Fruit fly (Drosophila melanogaster) whole organism, pupa: Measurements from ENCODE around the gene JMJD6.

Experiments
- CG10348 ChIP-seq: fragments of 200-800 bp; sonication (Bioruptor generic); IDR thresholded peaks from 2 replicates; pipeline ENCODE4 v1.3.6; 2022; ENCODE audit warnings: missing biosample characterization, missing genetic modification characterization
- CG12605 ChIP-seq: fragments of 200-800 bp; sonication (Bioruptor generic); IDR thresholded peaks from 2 replicates; pipeline ENCODE4 v1.3.6; 2022; ENCODE audit warnings: missing biosample characterization, missing genetic modification characterization
- CG13204 ChIP-seq: fragments of 200-800 bp; sonication (Bioruptor generic); optimal IDR thresholded peaks from 2 replicates; lab custom pipeline; 2018; ENCODE audit warnings: missing biosample characterization, mild to moderate bottlenecking, missing genetic modification characterization, moderate library complexity
- CG14655 ChIP-seq: fragments of 200-800 bp; sonication (Bioruptor generic); optimal IDR thresholded peaks from 3 replicates; lab custom pipeline; 2017; ENCODE audit warnings: mild to moderate bottlenecking, missing biosample characterization, missing genetic modification reagents, missing genetic modification characterization
- CG15710 ChIP-seq: fragments of 200-800 bp; sonication (Bioruptor generic); optimal IDR thresholded peaks from 2 replicates; lab custom pipeline; 2018; ENCODE audit warnings: missing biosample characterization, mild to moderate bottlenecking, missing genetic modification characterization, moderate library complexity
- CG17806 ChIP-seq: fragments of 200-800 bp; sonication (Bioruptor generic); optimal IDR thresholded peaks from 2 replicates; lab custom pipeline; 2018; ENCODE audit warnings: missing biosample characterization, mild to moderate bottlenecking, missing genetic modification characterization, moderate library complexity
- CG32121 ChIP-seq: fragments of 200-800 bp; sonication (Bioruptor generic); IDR thresholded peaks from 2 replicates; pipeline ENCODE4 v1.3.6; 2022; ENCODE audit warnings: missing biosample characterization, missing genetic modification characterization
- CG34367 ChIP-seq: fragments of 200-800 bp; sonication (Bioruptor generic); optimal IDR thresholded peaks from 2 replicates; lab custom pipeline; 2018; ENCODE audit warnings: missing biosample characterization, mild to moderate bottlenecking, missing genetic modification characterization
- CG4496 ChIP-seq: fragments of 200-800 bp; sonication (Bioruptor generic); IDR thresholded peaks from 3 replicates; pipeline ENCODE4 v1.3.6; 2022; ENCODE audit warnings: missing biosample characterization, missing genetic modification characterization
- CG8159 ChIP-seq: fragments of 200-800 bp; sonication (Bioruptor generic); optimal IDR thresholded peaks from 3 replicates; lab custom pipeline; 2018; ENCODE audit warnings: missing biosample characterization, mild to moderate bottlenecking, missing genetic modification characterization, moderate library complexity
- CG8301 ChIP-seq: fragments of 200-800 bp; sonication (Bioruptor generic); optimal IDR thresholded peaks from 2 replicates; lab custom pipeline; 2018; ENCODE audit warnings: missing biosample characterization, mild to moderate bottlenecking, missing genetic modification characterization
- CG9948 ChIP-seq: fragments of 200-800 bp; sonication (Bioruptor generic); optimal IDR thresholded peaks from 2 replicates; lab custom pipeline; 2018; ENCODE audit warnings: missing biosample characterization, mild to moderate bottlenecking, missing genetic modification characterization, moderate library complexity
- D1 ChIP-seq: fragments of 200-800 bp; sonication (Bioruptor generic); optimal IDR thresholded peaks from 2 replicates; lab custom pipeline; 2018; ENCODE audit warnings: missing biosample characterization, mild to moderate bottlenecking, missing genetic modification characterization, moderate library complexity
- EcR ChIP-seq: fragments of 200-800 bp; sonication (Bioruptor generic); optimal IDR thresholded peaks from 3 replicates; lab custom pipeline; 2019; ENCODE audit warnings: missing biosample characterization, missing genetic modification characterization, mild to moderate bottlenecking, moderate library complexity, missing genetic modification reagents
- Ets98B ChIP-seq: fragments of 200-800 bp; sonication (Bioruptor generic); IDR thresholded peaks from 2 replicates; pipeline ENCODE4 v1.3.6; 2022; ENCODE audit warnings: missing biosample characterization, missing genetic modification characterization
- Pif1A ChIP-seq: fragments of 200-800 bp; sonication (Bioruptor generic); optimal IDR thresholded peaks from 3 replicates; lab custom pipeline; 2016; ENCODE audit warnings: missing biosample characterization, missing genetic modification characterization
- Pif1B ChIP-seq: fragments of 200-800 bp; sonication (Bioruptor generic); optimal IDR thresholded peaks from 3 replicates; lab custom pipeline; 2016; ENCODE audit warnings: missing biosample characterization, missing genetic modification characterization
- Snoo ChIP-seq: fragments of 200-800 bp; sonication (Bioruptor generic); optimal IDR thresholded peaks from 3 replicates; lab custom pipeline; 2017; ENCODE audit warnings: missing biosample characterization, mild to moderate bottlenecking, missing genetic modification characterization, inconsistent platforms
- fd96Ca ChIP-seq: fragments of 200-800 bp; sonication (Bioruptor generic); IDR thresholded peaks from 3 replicates; pipeline ENCODE4 v1.3.6; 2022; ENCODE audit warnings: missing biosample characterization, missing genetic modification characterization
- gl ChIP-seq: fragments of 200-800 bp; sonication (Bioruptor generic); optimal IDR thresholded peaks from 2 replicates; lab custom pipeline; 2018; ENCODE audit warnings: missing biosample characterization, mild to moderate bottlenecking, missing genetic modification characterization
- rn ChIP-seq: fragments of 200-800 bp; sonication (Bioruptor generic); IDR thresholded peaks from 2 replicates; pipeline ENCODE4 v1.3.6; 2022; ENCODE audit warnings: missing biosample characterization, missing genetic modification characterization

The JMJD6 gene

DNA sequence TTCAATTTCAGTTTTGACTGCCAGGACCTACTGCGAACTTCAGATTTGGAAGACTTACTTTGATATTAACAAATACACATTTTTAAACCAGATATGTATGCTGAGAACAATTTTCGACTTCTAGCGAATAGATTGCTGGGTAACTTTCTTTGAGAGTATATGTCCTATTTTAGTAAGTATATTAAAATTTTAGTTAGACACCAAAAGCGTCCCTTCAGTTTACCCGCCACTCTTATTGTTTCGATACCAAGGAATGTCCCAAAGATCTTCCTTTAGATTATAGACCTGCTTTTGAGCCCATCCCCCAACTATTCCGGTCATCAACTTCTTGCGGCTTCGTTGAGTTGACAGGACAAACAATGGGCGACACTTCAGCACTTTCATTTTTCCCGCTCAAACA lies 22.0 kb downstream of the JMJD6 start, which contains the start of gene CG5388:
Gene CG5388 (minus strand): TSS at position 101 of the 400 bp plus-strand sequence.
- TF ChIP-seq CG10348 (GFP tag; lab: Robert Waterston, UW) (no peak), CG32121 (GFP tag; lab: Robert Waterston, UW) (no peak), CG8301 (tag; lab: Kevin White, UChicago) (no peak), CG4496 (GFP tag; lab: Robert Waterston, UW) (no peak), CG9948 (tag; lab: Kevin White, UChicago) (no peak), D1 (tag; lab: Kevin White, UChicago) (no peak), CG14655 (GFP tag; lab: Kevin White, UChicago) (no peak), rn (no peak), fd96Ca (GFP tag; lab: Robert Waterston, UW) (no peak), CG34367 (tag; lab: Kevin White, UChicago) (no peak), CG13204 (GFP tag; lab: Kevin White, UChicago) (no peak), EcR (no peak), CG12605 (GFP tag; lab: Robert Waterston, UW) (no peak), CG17806 (tag; lab: Kevin White, UChicago) (no peak), Pif1B (GFP tag; lab: Kevin White, UChicago) (no peak), gl (tag; lab: Kevin White, UChicago) (no peak), Pif1A (no peak), Ets98B (GFP tag; lab: Robert Waterston, UW) (no peak)

DNA sequence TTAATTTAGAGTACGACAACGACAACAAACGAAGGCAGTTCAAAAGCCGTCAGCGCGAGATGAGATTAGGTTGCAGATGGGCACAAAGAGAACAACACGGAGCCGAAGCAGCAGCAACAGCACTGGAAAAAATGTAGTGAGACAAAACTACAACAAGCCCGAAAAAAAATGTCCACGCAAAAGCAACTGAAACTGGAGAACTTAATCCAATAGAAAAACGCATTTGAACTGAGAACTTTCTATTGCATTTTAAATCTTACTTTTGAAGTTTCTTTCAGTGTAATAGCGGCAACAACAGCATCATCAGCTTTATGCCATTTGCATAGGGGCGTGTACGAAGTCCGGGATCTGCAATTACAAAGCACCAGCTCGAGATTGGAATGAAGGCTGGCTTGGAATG lies 22.7 kb downstream of the JMJD6 start:
- peak; percentile 57; the same call in 1 of the 2 replicates for TF ChIP-seq Ets98B (GFP tag; lab: Robert Waterston, UW)
- no peak for TF ChIP-seq EcR
- TF ChIP-seq Pif1B (GFP tag; lab: Kevin White, UChicago), result peak; percentile 53
- no peak; the same call in 1 of the 2 replicates for TF ChIP-seq CG32121 (GFP tag; lab: Robert Waterston, UW)
- peak; percentile 49 for TF ChIP-seq CG34367 (tag; lab: Kevin White, UChicago)
- TF ChIP-seq D1 (tag; lab: Kevin White, UChicago), result no peak
- TF ChIP-seq CG12605 (GFP tag; lab: Robert Waterston, UW), result no peak
- peak; percentile 55 for TF ChIP-seq CG13204 (GFP tag; lab: Kevin White, UChicago)
- peak; percentile 71; the same call in 2 of the 3 replicates for TF ChIP-seq fd96Ca (GFP tag; lab: Robert Waterston, UW)
- peak; percentile 58 for TF ChIP-seq CG8301 (tag; lab: Kevin White, UChicago)
- peak; percentile 42; the same call in 1 of the 2 replicates for TF ChIP-seq rn
- TF ChIP-seq CG17806 (tag; lab: Kevin White, UChicago), result peak; percentile 70
- peak; percentile 64 for TF ChIP-seq Snoo (tag; lab: Kevin White, UChicago)
- peak; percentile 77 for TF ChIP-seq CG8159 (tag; lab: Kevin White, UChicago)
- peak; percentile 71 for TF ChIP-seq Pif1A
- TF ChIP-seq CG14655 (GFP tag; lab: Kevin White, UChicago), result peak; percentile 69
- peak; percentile 76 for TF ChIP-seq CG15710 (tag; lab: Kevin White, UChicago)
- peak; percentile 76; the same call in 2 of the 3 replicates for TF ChIP-seq CG4496 (GFP tag; lab: Robert Waterston, UW)
- TF ChIP-seq CG10348 (GFP tag; lab: Robert Waterston, UW), result no peak
- peak; percentile 49 for TF ChIP-seq gl (tag; lab: Kevin White, UChicago)
- TF ChIP-seq CG9948 (tag; lab: Kevin White, UChicago), result peak; percentile 61
- TF ChIP-seq, all 21 proteins: peak for 16

DNA sequence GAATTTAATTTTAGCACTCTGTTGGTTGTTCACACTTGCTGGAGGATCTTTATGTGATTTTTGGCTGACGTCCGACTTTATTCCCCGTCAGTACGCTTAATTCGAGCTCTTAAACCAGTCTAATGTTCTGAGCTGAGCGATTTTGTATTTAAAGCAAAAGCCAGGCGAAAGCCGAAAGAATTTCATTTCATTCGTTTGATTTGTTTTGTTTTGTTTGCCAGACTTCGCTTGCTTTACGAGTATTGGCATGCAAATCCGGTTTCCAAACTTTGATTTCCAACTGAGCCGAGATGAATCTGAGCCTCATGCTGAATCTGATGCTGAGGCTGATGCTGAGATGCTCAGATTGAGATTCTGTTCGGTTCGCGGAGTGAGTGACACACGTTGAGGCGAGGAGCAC lies 28.1 kb downstream of the JMJD6 start, which contains the start of gene CG5391:
Gene CG5391 (minus strand): TSS at position 101 of the 400 bp plus-strand sequence.
- TF ChIP-seq CG8301 (tag; lab: Kevin White, UChicago) (no peak), CG10348 (GFP tag; lab: Robert Waterston, UW) (no peak), CG13204 (GFP tag; lab: Kevin White, UChicago) (no peak), fd96Ca (GFP tag; lab: Robert Waterston, UW) (no peak), CG17806 (tag; lab: Kevin White, UChicago) (no peak), CG34367 (tag; lab: Kevin White, UChicago) (no peak), CG4496 (GFP tag; lab: Robert Waterston, UW) (no peak), CG8159 (tag; lab: Kevin White, UChicago) (no peak), gl (tag; lab: Kevin White, UChicago) (no peak), CG9948 (tag; lab: Kevin White, UChicago) (no peak), Pif1B (GFP tag; lab: Kevin White, UChicago) (no peak), Pif1A (no peak), CG14655 (GFP tag; lab: Kevin White, UChicago) (no peak), CG12605 (GFP tag; lab: Robert Waterston, UW) (no peak), D1 (tag; lab: Kevin White, UChicago) (no peak), CG32121 (GFP tag; lab: Robert Waterston, UW) (no peak), EcR (no peak)
- TF ChIP-seq, all 21 proteins: peak for 0

- TF ChIP-seq CG8159 (tag; lab: Kevin White, UChicago) (no peak), CG9948 (tag; lab: Kevin White, UChicago) (no peak), Ets98B (GFP tag; lab: Robert Waterston, UW) (no peak), gl (tag; lab: Kevin White, UChicago) (no peak), CG4496 (GFP tag; lab: Robert Waterston, UW) (no peak), CG34367 (tag; lab: Kevin White, UChicago) (no peak), Pif1A (no peak), fd96Ca (GFP tag; lab: Robert Waterston, UW) (no peak), rn (no peak), CG17806 (tag; lab: Kevin White, UChicago) (no peak), CG8301 (tag; lab: Kevin White, UChicago) (no peak), CG10348 (GFP tag; lab: Robert Waterston, UW) (no peak), EcR (no peak)
These were observed 30.5 kb downstream of the JMJD6 start, which contains the start of gene CG13862 for dm6 chr3R:22331691-22332090. Gene CG13862, plus strand, starts transcription at chr3R:22331991.
